Worm (Caenorhabditis elegans): ENCODE data around the gene T24H10.4.

Gene T24H10.4

DNA sequence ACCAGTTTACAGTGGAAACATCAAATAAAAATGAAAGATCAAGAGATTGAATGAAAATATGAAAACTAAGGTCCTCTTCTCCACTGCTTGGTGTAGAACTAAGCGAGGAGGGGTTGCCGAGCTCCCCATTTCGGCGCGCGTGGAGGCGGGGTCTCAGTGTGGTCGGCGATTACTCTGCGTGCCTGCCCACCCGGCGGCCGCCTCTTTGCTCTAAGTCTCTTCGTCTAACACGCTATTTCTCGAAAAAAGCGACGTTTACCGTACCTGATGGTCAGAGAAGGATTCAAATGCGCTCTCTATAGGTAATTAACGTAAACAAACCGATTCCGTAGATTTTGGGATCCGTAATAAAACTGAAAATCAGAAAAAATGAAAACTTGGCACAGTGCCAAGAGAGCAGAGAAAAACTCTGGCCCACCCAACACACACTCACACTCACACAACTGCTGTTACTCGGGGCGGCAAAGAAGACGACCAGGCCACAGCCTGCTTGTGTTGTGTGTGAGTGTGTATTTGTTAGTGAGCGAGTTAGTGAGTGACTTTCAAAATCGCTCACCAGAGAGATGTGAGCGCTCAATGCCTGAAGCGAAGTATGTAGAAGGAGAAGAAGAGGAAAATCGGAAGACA, 47.7 kb upstream of the T24H10.4 start:
- TF ChIP-seq lir-3 (tag; optimal IDR thresholded peaks at IDR 0.05) (no peak), rbr-2 (tag; optimal IDR thresholded peaks at IDR 0.05) (peak; percentile 87), lsy-2 (tag; optimal IDR thresholded peaks at IDR 0.05) (peak; percentile 72 to 76), ceh-20 (GFP tag; IDR thresholded peaks at IDR 0.05) (no peak), D1046.2 (GFP tag; IDR thresholded peaks at IDR 0.05) (no peak), nhr-28 (tag; optimal IDR thresholded peaks at IDR 0.05) (peak; percentile 63), mep-1 (tag; optimal IDR thresholded peaks at IDR 0.05) (peak; percentile 89), ztf-7 (tag; optimal IDR thresholded peaks at IDR 0.05) (no peak), mdt-29 (GFP tag; IDR thresholded peaks at IDR 0.05) (no peak), lin-1 (GFP tag; IDR thresholded peaks at IDR 0.05) (no peak; the same call in 1 of the 2 replicates), T20F7.1 (GFP tag; optimal IDR thresholded peaks at IDR 0.05) (peak; percentile 52), dve-1 (tag; optimal IDR thresholded peaks at IDR 0.05; ENCODE audit: insufficient read depth) (peak; percentile 82), ZK546.5 (tag; optimal IDR thresholded peaks at IDR 0.05) (no peak), nhr-25 (tag; optimal IDR thresholded peaks at IDR 0.05; ENCODE audit: borderline replicate concordance, insufficient read depth) (no peak), jun-1 (tag; optimal IDR thresholded peaks at IDR 0.05) (no peak), tag-97 (GFP tag; IDR thresholded peaks at IDR 0.05) (no peak), hlh-30 (tag; optimal IDR thresholded peaks at IDR 0.05; ENCODE audit: insufficient read depth) (peak; percentile 71), nhr-111 (GFP tag; optimal IDR thresholded peaks at IDR 0.05) (no peak), mxl-2 (GFP tag; conservative IDR thresholded peaks at IDR 0.05) (no peak), unc-62 (GFP tag; optimal IDR thresholded peaks at IDR 0.05 in 1 of 2) (no peak), unc-62 (tag; optimal IDR thresholded peaks at IDR 0.05) (no peak), zag-1 (tag; optimal IDR thresholded peaks at IDR 0.05) (no peak), arid-1 (GFP tag; conservative IDR thresholded peaks at IDR 0.05) (peak; percentile 28; the same call in 1 of the 2 replicates), Y75B8A.6 (GFP tag; IDR thresholded peaks at IDR 0.05) (no peak), nhr-41 (GFP tag; IDR thresholded peaks at IDR 0.05) (no peak), pqm-1 (tag; optimal IDR thresholded peaks at IDR 0.05) (no peak), ama-1 (optimal IDR thresholded peaks at IDR 0.05) (no peak), dmd-6 (GFP tag; IDR thresholded peaks at IDR 0.05) (peak; percentile 69), nhr-42 (GFP tag; IDR thresholded peaks at IDR 0.05) (no peak), aly-2 (tag; optimal IDR thresholded peaks at IDR 0.05) (no peak), T26A8.4 (GFP tag; IDR thresholded peaks at IDR 0.05) (no peak), vab-7 (GFP tag; IDR thresholded peaks at IDR 0.05) (no peak), zfp-2 (tag; optimal IDR thresholded peaks at IDR 0.05) (no peak), F10B5.3 (tag; optimal IDR thresholded peaks at IDR 0.05) (no peak), ceh-28 (tag; optimal IDR thresholded peaks at IDR 0.05) (no peak), mes-2 (tag; optimal IDR thresholded peaks at IDR 0.05; ENCODE audit: poor library complexity, severe bottlenecking) (peak; percentile 68), dpl-1 (GFP tag; optimal IDR thresholded peaks at IDR 0.05) (peak; percentile 35), mdl-1 (tag; optimal IDR thresholded peaks at IDR 0.05) (peak; percentile 50 to 69), F44E2.7 (GFP tag; IDR thresholded peaks at IDR 0.05) (no peak), cey-2 (tag; optimal IDR thresholded peaks at IDR 0.05; ENCODE audit: borderline replicate concordance, insufficient read depth) (no peak), ceh-44 (GFP tag; IDR thresholded peaks at IDR 0.05) (no peak), skn-1 (tag; optimal IDR thresholded peaks at IDR 0.05) (no peak), duxl-1 (tag; optimal IDR thresholded peaks at IDR 0.05; ENCODE audit: poor library complexity) (no peak), dmd-9 (GFP tag; IDR thresholded peaks at IDR 0.05) (no peak), lin-39 (tag; optimal IDR thresholded peaks at IDR 0.05) (no peak), daf-8 (GFP tag; IDR thresholded peaks at IDR 0.05) (no peak), nhr-76 (tag; optimal IDR thresholded peaks at IDR 0.05) (no peak), aha-1 (tag) (peak; percentile 97), hif-1 (tag; optimal IDR thresholded peaks at IDR 0.05) (peak in 1 of 2 experiments; percentile 74), gei-8 (GFP tag; optimal IDR thresholded peaks at IDR 0.05) (no peak), php-3 (GFP tag; IDR thresholded peaks at IDR 0.05) (no peak)

Measured in whole organism, L4 larva.